Worm (Caenorhabditis elegans) whole organism, L3 larva: Measurements from ENCODE around the gene C25D7.16.
A peak's percentile ranks its signal among the peaks of the same experiment; 100 is the strongest.
"Not testable (repeated sequence)": the region's sequence is repeated elsewhere in the genome, so short reads cannot be mapped to it uniquely, and the experiment has no call there.

Experiments
- R02D3.7 ChIP-seq: fragments of 150-350 bp; optimal IDR thresholded peaks from 2 replicates; lab custom pipeline; 2014; ENCODE audit warnings: missing biosample characterization, missing genetic modification characterization
- ZK546.5 ChIP-seq: sonication (generic microtip); optimal IDR thresholded peaks from 2 replicates; lab custom pipeline; 2017; ENCODE audit warnings: missing biosample characterization, missing genetic modification characterization
- aly-2 ChIP-seq: fragments of 150-350 bp; optimal IDR thresholded peaks from 2 replicates; lab custom pipeline; 2014; ENCODE audit warnings: missing biosample characterization, missing genetic modification characterization
- ama-1 ChIP-seq: fragments of 150-350 bp; optimal IDR thresholded peaks from 2 replicates; lab custom pipeline; 2018
- ceh-16 ChIP-seq: sonication (generic microtip); optimal IDR thresholded peaks from 2 replicates; lab custom pipeline; 2017; ENCODE audit warnings: missing biosample characterization, missing genetic modification characterization
- ceh-28 ChIP-seq: fragments of 150-350 bp; optimal IDR thresholded peaks from 2 replicates; lab custom pipeline; 2014; ENCODE audit warnings: missing biosample characterization, missing genetic modification reagents, missing genetic modification characterization
- ceh-82 ChIP-seq: fragments of 150-350 bp; optimal IDR thresholded peaks from 2 replicates; lab custom pipeline; 2014; ENCODE audit warnings: missing biosample characterization, missing genetic modification characterization
- daf-12 ChIP-seq: fragments of 150-350 bp; optimal IDR thresholded peaks from 2 replicates; lab custom pipeline; 2014; ENCODE audit warnings: missing biosample characterization, missing genetic modification reagents, missing genetic modification characterization
- egl-27 ChIP-seq: sonication (generic microtip); optimal IDR thresholded peaks from 4 replicates; lab custom pipeline; 2017; ENCODE audit warnings: missing biosample characterization, missing genetic modification reagents, missing genetic modification characterization
- elt-1 ChIP-seq: fragments of 150-350 bp; optimal IDR thresholded peaks from 2 replicates; lab custom pipeline; 2014; ENCODE audit warnings: missing biosample characterization, missing genetic modification characterization
- elt-2 ChIP-seq: sonication (generic microtip); optimal IDR thresholded peaks from 2 replicates; lab custom pipeline; 2016; ENCODE audit warnings: missing genetic modification reagents, mild to moderate bottlenecking, missing genetic modification characterization, missing compliant biosample characterization
- elt-3 ChIP-seq, 3 experiments: fragments of 150-350 bp in 1 of 3; sonication (generic microtip) in 2 of 3; optimal IDR thresholded peaks; 2 replicates in 2 of 3; 4 replicates in 1 of 3; lab custom pipeline; 2014 to 2017; ENCODE audit warnings: missing biosample characterization in 3 of 3, missing genetic modification characterization in 3 of 3
- fkh-10 ChIP-seq: sonication (generic microtip); optimal IDR thresholded peaks from 2 replicates; lab custom pipeline; 2017; ENCODE audit warnings: missing biosample characterization, missing genetic modification reagents, missing genetic modification characterization
- fos-1 ChIP-seq: fragments of 150-350 bp; optimal IDR thresholded peaks from 2 replicates; lab custom pipeline; 2014; ENCODE audit warnings: missing biosample characterization, missing genetic modification characterization
- jun-1 ChIP-seq: fragments of 150-350 bp; optimal IDR thresholded peaks from 2 replicates; lab custom pipeline; 2014; ENCODE audit warnings: missing biosample characterization, missing genetic modification reagents, missing genetic modification characterization
- lin-39 ChIP-seq: fragments of 150-350 bp; optimal IDR thresholded peaks from 2 replicates; lab custom pipeline; 2018; ENCODE audit warnings: missing biosample characterization, missing genetic modification reagents, missing genetic modification characterization
- lsy-12 ChIP-seq: sonication (generic microtip); optimal IDR thresholded peaks from 2 replicates; lab custom pipeline; 2016; ENCODE audit warnings: mild to moderate bottlenecking, missing genetic modification characterization, missing compliant biosample characterization
- mdl-1 ChIP-seq: fragments of 150-350 bp; optimal IDR thresholded peaks from 2 replicates; lab custom pipeline; 2014; ENCODE audit warnings: missing biosample characterization, missing genetic modification characterization
- mml-1 ChIP-seq: fragments of 150-350 bp; sonication (generic microtip); optimal IDR thresholded peaks from 3 replicates; lab custom pipeline; 2014; ENCODE audit warnings: missing biosample characterization, missing genetic modification characterization
- nfya-1 ChIP-seq: sonication (generic microtip); optimal IDR thresholded peaks from 2 replicates; lab custom pipeline; 2017; ENCODE audit warnings: missing genetic modification characterization, mild to moderate bottlenecking, missing compliant biosample characterization, antibody characterized with exemption, moderate library complexity; ENCODE audit not compliant: insufficient read depth
- nhr-12 ChIP-seq: fragments of 150-350 bp; optimal IDR thresholded peaks from 2 replicates; lab custom pipeline; 2014; ENCODE audit warnings: missing biosample characterization, missing genetic modification characterization
- nhr-23 ChIP-seq: fragments of 150-350 bp; optimal IDR thresholded peaks from 2 replicates; lab custom pipeline; 2014; ENCODE audit warnings: missing biosample characterization, missing genetic modification reagents, missing genetic modification characterization
- nhr-237 ChIP-seq: fragments of 150-350 bp; optimal IDR thresholded peaks from 2 replicates; lab custom pipeline; 2014; ENCODE audit warnings: missing biosample characterization, missing genetic modification characterization
- nhr-25 ChIP-seq: sonication (generic microtip); optimal IDR thresholded peaks from 2 replicates; lab custom pipeline; 2017; ENCODE audit warnings: missing biosample characterization, missing genetic modification characterization
- nhr-43 ChIP-seq: sonication (generic microtip); optimal IDR thresholded peaks from 2 replicates; lab custom pipeline; 2016; ENCODE audit warnings: mild to moderate bottlenecking, missing genetic modification characterization, missing compliant biosample characterization; ENCODE audit not compliant: poor library complexity, severe bottlenecking
- nhr-76 ChIP-seq: fragments of 150-350 bp; sonication (generic microtip); optimal IDR thresholded peaks from 5 replicates; lab custom pipeline; 2014; ENCODE audit warnings: missing biosample characterization, missing genetic modification characterization
- nhr-77 ChIP-seq: fragments of 150-350 bp; optimal IDR thresholded peaks from 2 replicates; lab custom pipeline; 2014; ENCODE audit warnings: missing biosample characterization, missing genetic modification characterization
- pha-4 ChIP-seq: fragments of 150-350 bp; optimal IDR thresholded peaks from 2 replicates; lab custom pipeline; 2014; ENCODE audit warnings: missing biosample characterization, missing genetic modification reagents, missing genetic modification characterization
- pqm-1 ChIP-seq: fragments of 150-350 bp; optimal IDR thresholded peaks from 2 replicates; lab custom pipeline; 2017; ENCODE audit warnings: missing biosample characterization, missing genetic modification characterization, inconsistent platforms
- sea-2 ChIP-seq: fragments of 150-350 bp; sonication (generic microtip); optimal IDR thresholded peaks from 4 replicates; lab custom pipeline; 2014; ENCODE audit warnings: missing biosample characterization, missing genetic modification reagents, missing genetic modification characterization
- skn-1 ChIP-seq: fragments of 150-350 bp; optimal IDR thresholded peaks from 2 replicates; lab custom pipeline; 2014; ENCODE audit warnings: missing biosample characterization, missing genetic modification characterization
- snpc-4 ChIP-seq: fragments of 150-350 bp; optimal IDR thresholded peaks from 2 replicates; lab custom pipeline; 2014; ENCODE audit warnings: missing biosample characterization, missing genetic modification characterization
- unc-39 ChIP-seq: sonication (generic microtip); optimal IDR thresholded peaks from 4 replicates; lab custom pipeline; 2017; ENCODE audit warnings: missing biosample characterization, missing genetic modification characterization
- zag-1 ChIP-seq: fragments of 150-350 bp; optimal IDR thresholded peaks from 2 replicates; lab custom pipeline; 2014; ENCODE audit warnings: missing biosample characterization, missing genetic modification characterization
- ztf-4 ChIP-seq: fragments of 150-350 bp; optimal IDR thresholded peaks from 2 replicates; lab custom pipeline; 2014; ENCODE audit warnings: missing biosample characterization, missing genetic modification characterization

Gene C25D7.16

ce11 chrV:15031373-15031772 lies 24.6 kb upstream of the C25D7.16 start, which contains the start of gene cng-1:
cng-1 (minus strand) TSS chrV:15031473.
- not testable (repeated sequence) for TF ChIP-seq elt-3 (tag; optimal IDR thresholded peaks at IDR 0.05; lab: Kevin White, UChicago); elt-1 (tag; lab: Kevin White, UChicago); skn-1 (tag; lab: Kevin White, UChicago)

ce11 chrV:15036769-15037168 lies 19.2 kb upstream of the C25D7.16 start, which contains the start of gene melo-3:
melo-3 (minus strand) TSS chrV:15036869.
- not testable (repeated sequence) for TF ChIP-seq daf-12, zag-1, nhr-25 (tag; lab: Kevin White, UChicago)

ce11 chrV:15048107-15048506 lies 7.9 kb upstream of the C25D7.16 start, which contains the start of gene sdc-3:
sdc-3 (minus strand) TSS chrV:15048207.
- TF ChIP-seq jun-1 (no peak), lin-39 (tag; lab: Kevin White, UChicago) (no peak), ceh-16 (tag; lab: Kevin White, UChicago) (no peak), fos-1 (tag; lab: Kevin White, UChicago) (no peak), ztf-4 (tag; lab: Kevin White, UChicago) (no peak), nhr-23 (tag; lab: Kevin White, UChicago) (no peak), zag-1 (tag; lab: Kevin White, UChicago) (no peak), elt-2 (tag; lab: Kevin White, UChicago) (peak; percentile 4)

- TF ChIP-seq ZK546.5 (tag; lab: Kevin White, UChicago): no peak
- no peak for TF ChIP-seq nhr-76 (tag; lab: Kevin White, UChicago)
- no peak for TF ChIP-seq nhr-43 (tag; lab: Kevin White, UChicago)
- TF ChIP-seq nhr-12 (tag; lab: Kevin White, UChicago): no peak
- no peak for TF ChIP-seq lsy-12 (tag; lab: Kevin White, UChicago)
- no peak for TF ChIP-seq mml-1 (tag; lab: Kevin White, UChicago)
- TF ChIP-seq fos-1 (tag; lab: Kevin White, UChicago): no peak
- TF ChIP-seq mdl-1: no peak
- TF ChIP-seq unc-39: no peak
- no peak for TF ChIP-seq R02D3.7 (tag; lab: Kevin White, UChicago)
- TF ChIP-seq egl-27 (tag; lab: Kevin White, UChicago): no peak
- no peak for TF ChIP-seq snpc-4 (tag; lab: Kevin White, UChicago)
- TF ChIP-seq lin-39 (tag; lab: Kevin White, UChicago): no peak
- no peak for TF ChIP-seq ama-1 (lab: Kevin White, UChicago)
Observed at ce11 chrV:15051720-15052119, 4.3 kb upstream of the C25D7.16 start.

- no peak for TF ChIP-seq fos-1 (tag; lab: Kevin White, UChicago)
- no peak for TF ChIP-seq ztf-4 (tag; lab: Kevin White, UChicago)
- no peak for TF ChIP-seq ceh-82 (tag; lab: Kevin White, UChicago)
- no peak for TF ChIP-seq nhr-43 (tag; lab: Kevin White, UChicago)
- TF ChIP-seq ZK546.5 (tag; lab: Kevin White, UChicago): no peak
- no peak for TF ChIP-seq daf-12 (tag; lab: Kevin White, UChicago)
- TF ChIP-seq egl-27 (tag; lab: Kevin White, UChicago): no peak
- TF ChIP-seq mml-1 (tag; lab: Kevin White, UChicago): no peak
- TF ChIP-seq elt-2 (tag; lab: Kevin White, UChicago): peak; percentile 28
- TF ChIP-seq nhr-76 (tag; lab: Kevin White, UChicago): no peak
- TF ChIP-seq unc-39: no peak
- TF ChIP-seq R02D3.7 (tag; lab: Kevin White, UChicago): no peak
- no peak for TF ChIP-seq ceh-28
- no peak for TF ChIP-seq sea-2 (GFP tag; lab: Kevin White, UChicago)
- TF ChIP-seq nfya-1 (tag; lab: Kevin White, UChicago): no peak
- peak; percentile 41 for TF ChIP-seq pqm-1
- no peak for TF ChIP-seq snpc-4 (tag; lab: Kevin White, UChicago)
- TF ChIP-seq pha-4 (tag; lab: Kevin White, UChicago): peak; percentile 31
- no peak for TF ChIP-seq nhr-237 (tag; lab: Kevin White, UChicago)
- TF ChIP-seq nhr-77 (tag; lab: Kevin White, UChicago): no peak
- TF ChIP-seq fkh-10 (GFP tag; lab: Kevin White, UChicago): no peak
- no peak for TF ChIP-seq mdl-1
- TF ChIP-seq aly-2 (tag; lab: Kevin White, UChicago): no peak
- TF ChIP-seq, all 47 proteins: peak for 3
Observed at ce11 chrV:15052368-15052767, 3.6 kb upstream of the C25D7.16 start, which contains the start of the genes fbxa-82 and C25D7.5. fbxa-82 (minus strand) TSS chrV:15052530. C25D7.5 (plus strand) TSS chrV:15052650.
